Worm (Caenorhabditis elegans) whole organism, mixed stage, embryonic: ENCODE data around the gene twk-23.

Experiments used
- blmp-1 ChIP-seq: fragments of 150-350 bp; optimal IDR thresholded peaks from 2 replicates; lab custom pipeline; 2014; ENCODE audit warnings: missing biosample characterization, missing genetic modification characterization
- cnd-1 ChIP-seq: fragments of 200-800 bp; sonication (Bioruptor generic); optimal IDR thresholded peaks from 2 replicates; lab custom pipeline; 2018; ENCODE audit warnings: mild to moderate bottlenecking, missing genetic modification characterization, missing compliant biosample characterization
- mab-5 ChIP-seq: fragments of 150-350 bp; optimal IDR thresholded peaks from 2 replicates; lab custom pipeline; 2014; ENCODE audit warnings: missing biosample characterization, missing genetic modification characterization
- mep-1 ChIP-seq: fragments of 150-350 bp; optimal IDR thresholded peaks from 2 replicates; lab custom pipeline; 2017; ENCODE audit warnings: missing biosample characterization, missing genetic modification reagents, missing genetic modification characterization, inconsistent platforms
- nhr-12 ChIP-seq: fragments of 150-350 bp; optimal IDR thresholded peaks from 2 replicates; lab custom pipeline; 2014; ENCODE audit warnings: missing biosample characterization, missing genetic modification characterization
- nhr-237 ChIP-seq: fragments of 150-350 bp; optimal IDR thresholded peaks from 2 replicates; lab custom pipeline; 2014; ENCODE audit warnings: missing biosample characterization, missing genetic modification characterization
- nhr-28 ChIP-seq: fragments of 150-350 bp; optimal IDR thresholded peaks from 2 replicates; lab custom pipeline; 2014; ENCODE audit warnings: missing biosample characterization, missing genetic modification characterization
- nhr-76 ChIP-seq: sonication (generic microtip); optimal IDR thresholded peaks from 2 replicates; lab custom pipeline; 2017; ENCODE audit warnings: missing biosample characterization, missing genetic modification characterization
- snpc-4 ChIP-seq: fragments of 150-350 bp; optimal IDR thresholded peaks from 2 replicates; lab custom pipeline; 2014; ENCODE audit warnings: missing biosample characterization, missing genetic modification characterization
- unc-62 ChIP-seq: fragments of 150-350 bp; optimal IDR thresholded peaks from 2 replicates; lab custom pipeline; 2014; ENCODE audit warnings: missing biosample characterization, missing genetic modification reagents, missing genetic modification characterization

DNA sequence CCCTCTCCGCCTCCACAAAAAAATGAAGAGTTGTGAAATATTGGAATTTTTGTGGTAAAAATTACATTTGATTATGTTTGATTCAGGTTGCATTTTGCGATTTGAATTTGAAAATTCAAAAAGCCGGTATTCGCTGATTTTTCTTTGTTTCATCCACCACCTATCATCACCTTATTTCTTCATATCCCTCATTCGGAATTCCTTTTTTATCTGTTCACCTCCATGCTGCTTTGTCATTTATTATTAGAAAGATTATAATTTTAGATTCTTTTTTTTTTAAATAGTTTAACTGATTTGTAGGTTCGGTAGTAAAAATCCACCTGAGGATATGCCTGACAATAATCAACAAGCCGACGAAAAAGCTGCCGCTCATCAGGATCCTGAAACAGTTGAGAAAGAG is 29.2 kb upstream of the twk-23 start, which contains the start of gene mct-3:
- TF ChIP-seq mep-1 (tag; lab: Kevin White, UChicago) (no peak), snpc-4 (no peak), nhr-237 (tag; lab: Kevin White, UChicago) (no peak), mab-5 (tag; lab: Kevin White, UChicago) (no peak), nhr-28 (tag; lab: Kevin White, UChicago) (no peak), unc-62 (GFP tag; lab: Kevin White, UChicago) (no peak), nhr-76 (tag; lab: Kevin White, UChicago) (no peak), blmp-1 (tag; lab: Kevin White, UChicago) (no peak), cnd-1 (no peak), nhr-12 (tag; lab: Kevin White, UChicago) (no peak)
